Fruit fly (Drosophila melanogaster) whole organism, prepupa: ENCODE measurements around the gene Men-b.

ENCODE experiments used
- CG10631 ChIP-seq: fragments of 200-800 bp; sonication (Bioruptor generic); optimal IDR thresholded peaks from 2 replicates; lab custom pipeline; 2016; ENCODE audit warnings: missing biosample characterization, missing genetic modification characterization
- CG11294 ChIP-seq: fragments of 200-800 bp; sonication (Bioruptor generic); IDR thresholded peaks from 2 replicates; pipeline ENCODE4 v1.3.6; 2022; ENCODE audit warnings: missing biosample characterization, missing genetic modification characterization
- CG11762 ChIP-seq: fragments of 200-800 bp; sonication (Bioruptor generic); optimal IDR thresholded peaks from 3 replicates; lab custom pipeline; 2016; ENCODE audit warnings: missing biosample characterization, missing genetic modification characterization; ENCODE audit not compliant: insufficient read depth
- CG11902 ChIP-seq: fragments of 200-800 bp; sonication (Bioruptor generic); optimal IDR thresholded peaks from 3 replicates; lab custom pipeline; 2016; ENCODE audit warnings: missing biosample characterization, missing genetic modification characterization
- CG15336 ChIP-seq: fragments of 200-800 bp; sonication (Bioruptor generic); IDR thresholded peaks from 2 replicates; pipeline ENCODE4 v1.3.6; 2022; ENCODE audit warnings: missing biosample characterization, missing genetic modification characterization
- CG1621 ChIP-seq: fragments of 200-800 bp; sonication (Bioruptor generic); optimal IDR thresholded peaks from 3 replicates; lab custom pipeline; 2018; ENCODE audit warnings: missing biosample characterization, mild to moderate bottlenecking, missing genetic modification characterization
- CG16779 ChIP-seq: fragments of 200-800 bp; sonication (Bioruptor generic); optimal IDR thresholded peaks from 3 replicates; lab custom pipeline; 2017; ENCODE audit warnings: missing biosample characterization, mild to moderate bottlenecking, missing genetic modification characterization
- CG3032 ChIP-seq: fragments of 200-800 bp; optimal IDR thresholded peaks from 2 replicates; lab custom pipeline; 2019; ENCODE audit warnings: missing biosample characterization, mild to moderate bottlenecking, missing genetic modification characterization, moderate library complexity
- CG34406 ChIP-seq: fragments of 200-800 bp; sonication (Bioruptor generic); optimal IDR thresholded peaks from 3 replicates; lab custom pipeline; 2016; ENCODE audit warnings: missing biosample characterization, missing genetic modification characterization
- CG4318 ChIP-seq: fragments of 200-800 bp; sonication (Bioruptor generic); optimal IDR thresholded peaks from 3 replicates; lab custom pipeline; 2017; ENCODE audit warnings: missing biosample characterization, mild to moderate bottlenecking, missing genetic modification characterization
- CG6163 ChIP-seq: fragments of 200-800 bp; sonication (Bioruptor generic); IDR thresholded peaks from 3 replicates; pipeline ENCODE4 v1.3.6; 2022; ENCODE audit warnings: missing biosample characterization, missing genetic modification characterization
- CG6808 ChIP-seq: fragments of 200-800 bp; sonication (Bioruptor generic); optimal IDR thresholded peaks from 3 replicates; lab custom pipeline; 2017; ENCODE audit warnings: missing biosample characterization, missing genetic modification characterization, mild to moderate bottlenecking, moderate library complexity, missing genetic modification reagents
- CG7368 ChIP-seq: fragments of 200-800 bp; sonication (Bioruptor generic); optimal IDR thresholded peaks from 3 replicates; lab custom pipeline; 2016; ENCODE audit warnings: missing biosample characterization, missing genetic modification characterization
- CG8119 ChIP-seq: fragments of 200-800 bp; sonication (Bioruptor generic); IDR thresholded peaks from 3 replicates; pipeline ENCODE4 v1.3.6; 2022; ENCODE audit warnings: missing biosample characterization, missing genetic modification characterization
- CG8319 ChIP-seq: fragments of 200-800 bp; sonication (Bioruptor generic); optimal IDR thresholded peaks from 3 replicates; lab custom pipeline; 2016; ENCODE audit warnings: missing biosample characterization, missing genetic modification characterization
- Eip75B ChIP-seq: fragments of 200-800 bp; sonication (Bioruptor generic); optimal IDR thresholded peaks from 3 replicates; lab custom pipeline; 2016; ENCODE audit warnings: missing biosample characterization, missing genetic modification characterization
- Eip78C ChIP-seq: fragments of 200-800 bp; sonication (Bioruptor generic); peaks from one replicate; lab custom pipeline; 2016; ENCODE audit warnings: missing biosample characterization, missing genetic modification characterization
- Eip93F ChIP-seq: fragments of 200-800 bp; sonication (Bioruptor generic); optimal IDR thresholded peaks from 2 replicates; lab custom pipeline; 2016; ENCODE audit warnings: missing biosample characterization, mild to moderate bottlenecking, missing genetic modification characterization
- Ets21C ChIP-seq: fragments of 200-800 bp; sonication (Bioruptor generic); optimal IDR thresholded peaks from 3 replicates; lab custom pipeline; 2016; ENCODE audit warnings: missing biosample characterization, missing genetic modification characterization
- Gug ChIP-seq: fragments of 200-800 bp; sonication (Bioruptor generic); IDR thresholded peaks from 2 replicates; pipeline ENCODE4 v1.3.6; 2022; ENCODE audit warnings: missing biosample characterization, missing genetic modification characterization
- Hr39 ChIP-seq: fragments of 200-800 bp; sonication (Bioruptor generic); optimal IDR thresholded peaks from 2 replicates; lab custom pipeline; 2016; ENCODE audit warnings: missing biosample characterization, missing genetic modification characterization
- Hr4 ChIP-seq: fragments of 200-800 bp; sonication (Bioruptor generic); optimal IDR thresholded peaks from 3 replicates; lab custom pipeline; 2016; ENCODE audit warnings: missing biosample characterization, missing genetic modification characterization
- Lpt ChIP-seq: fragments of 200-800 bp; sonication (Bioruptor generic); optimal IDR thresholded peaks from 3 replicates; lab custom pipeline; 2016; ENCODE audit warnings: missing biosample characterization, missing genetic modification characterization
- OdsH ChIP-seq: fragments of 200-800 bp; sonication (Bioruptor generic); optimal IDR thresholded peaks from 3 replicates; lab custom pipeline; 2016; ENCODE audit warnings: missing biosample characterization, missing genetic modification characterization
- Smox ChIP-seq: fragments of 200-800 bp; sonication (Bioruptor generic); optimal IDR thresholded peaks from 3 replicates; lab custom pipeline; 2016; ENCODE audit warnings: missing biosample characterization, missing genetic modification characterization
- Sox102F ChIP-seq: fragments of 200-800 bp; sonication (Bioruptor generic); optimal IDR thresholded peaks from 2 replicates; lab custom pipeline; 2016; ENCODE audit warnings: missing biosample characterization, mild to moderate bottlenecking, missing genetic modification characterization
- Sox14 ChIP-seq: fragments of 200-800 bp; sonication (Bioruptor generic); optimal IDR thresholded peaks from 3 replicates; lab custom pipeline; 2016; ENCODE audit warnings: missing biosample characterization, missing genetic modification characterization
- achi ChIP-seq: fragments of 200-800 bp; sonication (Bioruptor generic); optimal IDR thresholded peaks from 3 replicates; lab custom pipeline; 2016; ENCODE audit warnings: missing biosample characterization, missing genetic modification characterization
- acj6 ChIP-seq: fragments of 200-800 bp; sonication (Bioruptor generic); optimal IDR thresholded peaks from 3 replicates; lab custom pipeline; 2016; ENCODE audit warnings: missing biosample characterization, missing genetic modification characterization
- cyc ChIP-seq: fragments of 200-800 bp; sonication (Bioruptor generic); optimal IDR thresholded peaks from 3 replicates; lab custom pipeline; 2016; ENCODE audit warnings: missing biosample characterization, missing genetic modification characterization
- dac ChIP-seq: fragments of 200-800 bp; sonication (Bioruptor generic); optimal IDR thresholded peaks from 2 replicates; lab custom pipeline; 2017; ENCODE audit warnings: missing biosample characterization, mild to moderate bottlenecking, missing genetic modification characterization
- dsx ChIP-seq: fragments of 200-800 bp; optimal IDR thresholded peaks from 3 replicates; lab custom pipeline; 2019; ENCODE audit warnings: missing biosample characterization, mild to moderate bottlenecking, missing genetic modification characterization, moderate library complexity; ENCODE audit not compliant: poor library complexity, severe bottlenecking
- eg ChIP-seq: fragments of 200-800 bp; sonication (Bioruptor generic); IDR thresholded peaks from 3 replicates; pipeline ENCODE4 v1.3.6; 2022; ENCODE audit warnings: missing biosample characterization, missing genetic modification characterization
- esn ChIP-seq: fragments of 200-800 bp; sonication (Bioruptor generic); optimal IDR thresholded peaks from 2 replicates; lab custom pipeline; 2016; ENCODE audit warnings: missing biosample characterization, mild to moderate bottlenecking, missing genetic modification characterization, moderate library complexity
- fd59A ChIP-seq: fragments of 200-800 bp; sonication (Bioruptor generic); optimal IDR thresholded peaks from 2 replicates; lab custom pipeline; 2017; ENCODE audit warnings: missing biosample characterization, mild to moderate bottlenecking, missing genetic modification characterization, missing genetic modification reagents
- fkh ChIP-seq: fragments of 200-800 bp; sonication (Bioruptor generic); optimal IDR thresholded peaks from 3 replicates; lab custom pipeline; 2017; ENCODE audit warnings: missing biosample characterization, mild to moderate bottlenecking, missing genetic modification characterization, moderate library complexity
- lz ChIP-seq: fragments of 200-800 bp; sonication (Bioruptor generic); optimal IDR thresholded peaks from 3 replicates; lab custom pipeline; 2016; ENCODE audit warnings: missing biosample characterization, missing genetic modification characterization
- net ChIP-seq: fragments of 200-800 bp; sonication (Bioruptor generic); optimal IDR thresholded peaks from 3 replicates; lab custom pipeline; 2016; ENCODE audit warnings: missing biosample characterization, missing genetic modification characterization
- pdm3 ChIP-seq: fragments of 200-800 bp; sonication (Bioruptor generic); optimal IDR thresholded peaks from 3 replicates; lab custom pipeline; 2016; ENCODE audit warnings: missing biosample characterization, missing genetic modification characterization
- spab ChIP-seq: fragments of 200-800 bp; sonication (Bioruptor generic); optimal IDR thresholded peaks from 2 replicates; lab custom pipeline; 2017; ENCODE audit warnings: missing biosample characterization, mild to moderate bottlenecking, missing genetic modification characterization, missing genetic modification reagents
- svp ChIP-seq: fragments of 200-800 bp; sonication (Bioruptor generic); peaks from one replicate; lab custom pipeline; 2016; ENCODE audit warnings: missing biosample characterization, missing genetic modification characterization
- topi ChIP-seq: fragments of 200-800 bp; sonication (Bioruptor generic); optimal IDR thresholded peaks from 3 replicates; lab custom pipeline; 2016; ENCODE audit warnings: missing biosample characterization, missing genetic modification characterization
- vri ChIP-seq: fragments of 200-800 bp; sonication (Bioruptor generic); optimal IDR thresholded peaks from 3 replicates; lab custom pipeline; 2016; ENCODE audit warnings: missing biosample characterization, mild to moderate bottlenecking, missing genetic modification characterization

Gene Men-b

DNA sequence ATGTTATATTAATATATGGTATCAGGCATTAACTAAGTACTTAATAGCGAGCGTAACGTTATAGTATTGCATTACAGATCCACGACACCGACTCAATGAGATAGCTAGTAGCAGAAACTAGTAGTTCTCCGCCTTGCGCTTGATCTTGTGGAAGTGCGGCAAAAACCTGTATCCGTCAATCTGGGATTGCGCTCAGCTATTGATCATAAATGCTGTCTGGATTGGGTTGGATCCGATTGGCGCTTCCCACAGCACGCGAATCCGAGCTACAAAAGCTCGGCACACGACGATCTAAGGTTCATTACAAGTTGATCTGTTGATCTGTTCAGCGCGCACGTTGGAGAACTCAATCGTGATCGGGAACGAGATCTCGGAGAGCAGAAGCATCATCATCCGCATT, 9.4 kb downstream of the Men-b start, which contains the start of gene CG5909:
Gene CG5909, plus strand, starts transcription at position 301 of the 400 bp plus-strand sequence.
- TF ChIP-seq svp (GFP tag; lab: Kevin White, UChicago), result peak; percentile 62
- TF ChIP-seq CG4318 (GFP tag; lab: Kevin White, UChicago), result no peak

DNA sequence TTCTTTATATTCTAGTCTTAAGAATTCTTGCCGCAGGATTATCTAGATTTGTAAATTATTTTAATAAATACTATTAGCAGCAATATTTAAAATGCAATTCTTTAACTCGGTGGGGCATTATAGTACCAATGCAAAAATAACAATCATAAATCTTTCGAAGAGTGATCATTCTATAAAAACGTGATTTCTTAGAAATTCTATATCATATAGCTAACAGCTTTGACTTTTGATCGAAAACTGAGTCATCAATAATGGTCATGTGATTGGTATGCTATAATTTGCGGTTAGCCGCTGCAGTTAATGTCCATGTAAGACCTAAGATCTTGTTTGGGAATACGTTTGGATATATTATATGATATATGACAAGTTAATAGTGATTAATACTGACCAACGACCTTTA, 11.4 kb downstream of the Men-b start, which contains the start of gene ppk31:
Gene ppk31, plus strand, starts transcription at position 301 of the 400 bp plus-strand sequence.
- no peak for TF ChIP-seq CG6163 (GFP tag; lab: Robert Waterston, UW)
- no peak for TF ChIP-seq acj6
- TF ChIP-seq net, result no peak
- no peak for TF ChIP-seq cyc
- no peak for TF ChIP-seq esn (GFP tag; lab: Kevin White, UChicago)
- TF ChIP-seq Sox102F (GFP tag; lab: Kevin White, UChicago), result no peak
- TF ChIP-seq svp (GFP tag; lab: Kevin White, UChicago), result no peak
- TF ChIP-seq Hr39, result no peak
- no peak for TF ChIP-seq Lpt (GFP tag; lab: Kevin White, UChicago)
- TF ChIP-seq fkh (GFP tag; lab: Kevin White, UChicago), result no peak

DNA sequence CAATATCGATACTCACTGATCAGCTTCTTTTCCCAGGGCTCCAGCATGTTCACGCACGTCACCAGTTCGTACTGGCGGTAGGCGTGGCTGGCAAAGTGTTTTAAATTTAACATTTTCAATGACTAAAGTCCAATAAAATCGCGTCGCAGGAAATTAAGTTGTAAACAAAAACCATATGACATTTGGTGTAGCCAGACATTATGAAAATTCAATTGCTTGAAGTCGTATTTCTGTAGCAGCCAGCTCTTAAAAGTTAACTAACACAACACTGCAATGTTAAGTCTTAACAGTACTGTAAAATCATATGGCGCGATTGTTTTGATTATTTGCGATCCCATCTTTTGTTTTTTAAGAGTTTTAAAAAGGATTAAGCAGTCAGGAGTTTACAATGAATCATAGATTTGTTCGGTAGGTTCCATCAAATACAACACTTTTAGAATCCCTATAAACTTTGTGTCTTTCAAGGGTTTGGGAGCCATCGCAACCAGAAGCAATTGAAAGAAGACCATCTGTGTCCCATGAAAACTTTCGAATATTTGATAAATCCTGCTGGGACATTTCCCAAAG, 14.0 kb downstream of the Men-b start, which contains the start of the genes CG34293 and spn-D:
Gene CG34293, minus strand, starts transcription at position 160 of the 567 bp plus-strand sequence.
Gene spn-D, plus strand, starts transcription at position 301 of the 567 bp plus-strand sequence.
- TF ChIP-seq Eip78C (GFP tag; lab: Kevin White, UChicago) (no peak), dsx (GFP tag; lab: Kevin White, UChicago) (no peak), CG15336 (GFP tag; lab: Robert Waterston, UW) (no peak), Gug (GFP tag; lab: Robert Waterston, UW) (no peak), CG11294 (GFP tag; lab: Robert Waterston, UW) (no peak), Smox (GFP tag; lab: Kevin White, UChicago) (no peak), fd59A (GFP tag; lab: Kevin White, UChicago) (no peak), Sox102F (GFP tag; lab: Kevin White, UChicago) (no peak), achi (GFP tag; lab: Kevin White, UChicago) (no peak), CG10631 (GFP tag; lab: Kevin White, UChicago) (no peak), CG16779 (tag; lab: Kevin White, UChicago) (no peak), CG11762 (GFP tag; lab: Kevin White, UChicago) (no peak), CG6163 (GFP tag; lab: Robert Waterston, UW) (no peak), CG4318 (GFP tag; lab: Kevin White, UChicago) (no peak)

DNA sequence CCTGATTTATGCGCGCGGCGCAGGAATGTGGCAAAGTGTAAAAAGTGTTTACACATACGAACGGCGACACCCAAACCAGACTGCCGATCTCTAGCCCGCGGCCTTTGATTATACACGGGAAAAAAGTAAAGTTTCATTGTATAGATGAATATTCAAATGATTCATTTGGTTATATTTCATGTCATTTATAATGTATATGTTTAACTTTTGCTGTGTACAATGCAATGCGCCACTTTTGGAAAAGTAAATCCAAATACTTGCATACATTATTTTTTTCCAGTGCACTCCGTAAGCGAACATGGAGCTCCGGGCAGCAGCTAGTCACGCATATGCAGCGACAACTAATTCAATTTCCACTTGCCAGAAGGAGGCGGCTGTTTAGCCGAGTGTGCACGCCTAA, 15.9 kb downstream of the Men-b start:
- peak; percentile 95 for TF ChIP-seq CG8119 (GFP tag; lab: Robert Waterston, UW)
- no peak for TF ChIP-seq CG11902 (GFP tag; lab: Kevin White, UChicago)
- peak; percentile 94 for TF ChIP-seq CG15336 (GFP tag; lab: Robert Waterston, UW)
- TF ChIP-seq esn (GFP tag; lab: Kevin White, UChicago), result no peak
- no peak for TF ChIP-seq CG7368 (GFP tag; lab: Kevin White, UChicago)
- TF ChIP-seq Hr39, result no peak
- peak; percentile 89 for TF ChIP-seq Lpt (GFP tag; lab: Kevin White, UChicago)
- TF ChIP-seq pdm3, result peak; percentile 70
- peak; percentile 19 for TF ChIP-seq svp (GFP tag; lab: Kevin White, UChicago)
- peak; percentile 54 for TF ChIP-seq spab (GFP tag; lab: Kevin White, UChicago)
- peak; percentile 20 for TF ChIP-seq CG16779 (tag; lab: Kevin White, UChicago)
- peak; percentile 57 for TF ChIP-seq Sox14 (GFP tag; lab: Kevin White, UChicago)
- TF ChIP-seq Eip75B (GFP tag; lab: Kevin White, UChicago), result peak; percentile 62
- TF ChIP-seq Ets21C (GFP tag; lab: Kevin White, UChicago), result no peak
- peak; percentile 78 for TF ChIP-seq CG11294 (GFP tag; lab: Robert Waterston, UW)
- TF ChIP-seq Gug (GFP tag; lab: Robert Waterston, UW), result peak; percentile 83
- peak; percentile 80 for TF ChIP-seq achi (GFP tag; lab: Kevin White, UChicago)
- no peak for TF ChIP-seq vri
- TF ChIP-seq lz, result no peak
- TF ChIP-seq eg (GFP tag; lab: Robert Waterston, UW), result peak; percentile 91
- peak; percentile 36 for TF ChIP-seq fd59A (GFP tag; lab: Kevin White, UChicago)
- no peak for TF ChIP-seq CG34406 (GFP tag; lab: Kevin White, UChicago)
- no peak for TF ChIP-seq topi
- TF ChIP-seq CG6808 (GFP tag; lab: Kevin White, UChicago), result peak; percentile 66
- TF ChIP-seq Eip93F (GFP tag; lab: Kevin White, UChicago), result no peak
- peak; percentile 62 for TF ChIP-seq CG3032 (tag; lab: Kevin White, UChicago)
- no peak for TF ChIP-seq CG8319 (GFP tag; lab: Kevin White, UChicago)
- peak; percentile 90 for TF ChIP-seq Hr4 (GFP tag; lab: Kevin White, UChicago)
- peak; percentile 84 for TF ChIP-seq dac (GFP tag; lab: Kevin White, UChicago)
- peak; percentile 54 for TF ChIP-seq net
- no peak for TF ChIP-seq Sox102F (GFP tag; lab: Kevin White, UChicago)
- peak; percentile 63 for TF ChIP-seq OdsH (GFP tag; lab: Kevin White, UChicago)
- no peak for TF ChIP-seq Smox (GFP tag; lab: Kevin White, UChicago)
- peak; percentile 22 for TF ChIP-seq CG1621 (tag; lab: Kevin White, UChicago)
